Worm (Caenorhabditis elegans) whole organism, late embryonic: Measurements from ENCODE around the gene F39D8.3.

Experiments
- ceh-22 ChIP-seq: sonication (generic microtip); optimal IDR thresholded peaks from 2 replicates; lab custom pipeline; 2017; ENCODE audit warnings: missing biosample characterization, missing genetic modification characterization
- ceh-30 ChIP-seq: fragments of 150-350 bp; optimal IDR thresholded peaks from 2 replicates; lab custom pipeline; 2014; ENCODE audit warnings: missing biosample characterization, missing genetic modification characterization
- ceh-6 ChIP-seq: fragments of 200-800 bp; sonication (Bioruptor generic); optimal IDR thresholded peaks from 2 replicates; lab custom pipeline; 2018; ENCODE audit warnings: mild to moderate bottlenecking, missing genetic modification characterization, missing compliant biosample characterization
- pat-9 ChIP-seq: fragments of 200-800 bp; sonication (Bioruptor generic); optimal IDR thresholded peaks from 2 replicates; lab custom pipeline; 2018; ENCODE audit warnings: mild to moderate bottlenecking, missing genetic modification characterization, moderate library complexity, missing compliant biosample characterization
- ref-2 ChIP-seq: sonication (generic microtip); optimal IDR thresholded peaks from 2 replicates; lab custom pipeline; 2016; ENCODE audit warnings: missing genetic modification characterization, missing compliant biosample characterization

ce11 chrX:15375299-15375698 is 45.5 kb upstream of the F39D8.3 start:
- TF ChIP-seq ceh-22 (tag; lab: Kevin White, UChicago) (no peak), pat-9 (tag; lab: Kevin White, UChicago) (no peak), ceh-30 (tag; lab: Kevin White, UChicago) (no peak), ceh-6 (GFP tag; lab: Kevin White, UChicago) (no peak), ref-2 (tag; lab: Kevin White, UChicago) (no peak)
